Worm (Caenorhabditis elegans) whole organism, L4 larva: ENCODE measurements around the gene pms-2.

Experiments used
- F44E2.7 ChIP-seq: fragments of 200-800 bp; sonication (Bioruptor generic); IDR thresholded peaks from 2 replicates; pipeline ENCODE4 v2.1.2; 2022; ENCODE audit warnings: missing genetic modification characterization, missing compliant biosample characterization
- R02D3.7 ChIP-seq: fragments of 150-350 bp; sonication (generic microtip); optimal IDR thresholded peaks from 3 replicates; lab custom pipeline; 2014; ENCODE audit warnings: missing biosample characterization, missing genetic modification characterization
- T26A8.4 ChIP-seq: fragments of 200-800 bp; sonication (Bioruptor generic); IDR thresholded peaks from 2 replicates; pipeline ENCODE4 v1.3.6; 2022; ENCODE audit warnings: missing genetic modification characterization, missing compliant biosample characterization
- Y105C5A.15 ChIP-seq: fragments of 200-800 bp; sonication (Bioruptor generic); IDR thresholded peaks from 2 replicates; pipeline ENCODE4 v1.3.6; 2022; ENCODE audit warnings: missing genetic modification characterization, missing compliant biosample characterization
- ZK337.2 ChIP-seq: fragments of 200-800 bp; sonication (Bioruptor generic); IDR thresholded peaks from 2 replicates; pipeline ENCODE4 v1.3.6; 2022; ENCODE audit warnings: missing genetic modification reagents, missing genetic modification characterization, missing compliant biosample characterization
- aha-1 ChIP-seq: fragments of 150-350 bp; peaks from one replicate; lab custom pipeline; 2014; ENCODE audit warnings: missing biosample characterization, missing genetic modification characterization
- aly-2 ChIP-seq: sonication (generic microtip); optimal IDR thresholded peaks from 2 replicates; lab custom pipeline; 2018; ENCODE audit warnings: missing biosample characterization, missing genetic modification characterization
- ama-1 ChIP-seq: fragments of 150-350 bp; optimal IDR thresholded peaks from 2 replicates; lab custom pipeline; 2014; ENCODE audit warnings: inconsistent platforms, mixed read lengths
- attf-4 ChIP-seq: sonication (generic microtip); optimal IDR thresholded peaks from 3 replicates; lab custom pipeline; 2017; ENCODE audit warnings: missing biosample characterization, missing genetic modification characterization
- ceh-28 ChIP-seq: fragments of 150-350 bp; optimal IDR thresholded peaks from 2 replicates; lab custom pipeline; 2014; ENCODE audit warnings: missing biosample characterization, missing genetic modification reagents, missing genetic modification characterization
- daf-16 ChIP-seq, 3 experiments: sonication (generic microtip); optimal IDR thresholded peaks; 2 replicates each; lab custom pipeline; 2016 to 2017; ENCODE audit warnings: missing genetic modification characterization in 3 of 3, missing genetic modification reagents in 3 of 3, mild to moderate bottlenecking in 2 of 3, missing compliant biosample characterization in 2 of 3, missing biosample characterization in 1 of 3, moderate library complexity in 1 of 3
- dmd-6 ChIP-seq: fragments of 200-800 bp; sonication (Bioruptor generic); IDR thresholded peaks from 2 replicates; pipeline ENCODE4 v1.3.6; 2022; ENCODE audit warnings: missing genetic modification reagents, missing genetic modification characterization, missing compliant biosample characterization
- dmd-8 ChIP-seq: fragments of 200-800 bp; sonication (Bioruptor generic); IDR thresholded peaks from 2 replicates; pipeline ENCODE4 v1.3.6; 2022; ENCODE audit warnings: missing genetic modification characterization, missing compliant biosample characterization
- gei-8 ChIP-seq: fragments of 200-800 bp; sonication (Bioruptor generic); optimal IDR thresholded peaks from 2 replicates; lab custom pipeline; 2018; ENCODE audit warnings: mild to moderate bottlenecking, missing genetic modification characterization, missing compliant biosample characterization
- hlh-30 ChIP-seq: sonication (generic microtip); optimal IDR thresholded peaks from 2 replicates; lab custom pipeline; 2017; ENCODE audit warnings: antibody characterized with exemption, mild to moderate bottlenecking, missing genetic modification characterization, missing compliant biosample characterization; ENCODE audit not compliant: insufficient read depth
- jun-1 ChIP-seq: fragments of 150-350 bp; optimal IDR thresholded peaks from 2 replicates; lab custom pipeline; 2014; ENCODE audit warnings: missing biosample characterization, missing genetic modification reagents, missing genetic modification characterization
- lim-7 ChIP-seq: fragments of 200-800 bp; sonication (Bioruptor generic); IDR thresholded peaks from 2 replicates; pipeline ENCODE4 v1.3.6; 2022; ENCODE audit warnings: missing genetic modification characterization, missing compliant biosample characterization
- lin-13 ChIP-seq: fragments of 150-350 bp; optimal IDR thresholded peaks from 2 replicates; lab custom pipeline; 2014; ENCODE audit warnings: missing biosample characterization, missing genetic modification reagents, missing genetic modification characterization
- lir-3 ChIP-seq: sonication (generic microtip); optimal IDR thresholded peaks from 2 replicates; lab custom pipeline; 2016; ENCODE audit warnings: mild to moderate bottlenecking, missing genetic modification characterization, missing compliant biosample characterization
- lsy-2 ChIP-seq, 2 experiments: fragments of 150-350 bp in 1 of 2; sonication (generic microtip) in 1 of 2; optimal IDR thresholded peaks; 2 replicates each; lab custom pipeline; 2014 to 2017; ENCODE audit warnings: missing biosample characterization in 2 of 2, missing genetic modification characterization in 2 of 2
- madf-9 ChIP-seq: fragments of 200-800 bp; sonication (Bioruptor generic); conservative IDR thresholded peaks from 2 replicates; pipeline ENCODE4 v1.3.6; 2022; ENCODE audit warnings: missing genetic modification reagents, missing genetic modification characterization, missing compliant biosample characterization
- mep-1 ChIP-seq: fragments of 150-350 bp; sonication (generic microtip); optimal IDR thresholded peaks from 3 replicates; lab custom pipeline; 2014; ENCODE audit warnings: missing biosample characterization, missing genetic modification characterization
- mxl-2 ChIP-seq: fragments of 200-800 bp; sonication (Bioruptor generic); conservative IDR thresholded peaks from 2 replicates; pipeline ENCODE4 v1.3.6; 2022; ENCODE audit warnings: missing genetic modification reagents, missing genetic modification characterization, missing compliant biosample characterization
- nhr-25 ChIP-seq: sonication (generic microtip); optimal IDR thresholded peaks from 2 replicates; lab custom pipeline; 2017; ENCODE audit warnings: missing genetic modification characterization, mild to moderate bottlenecking, missing compliant biosample characterization, antibody characterized with exemption, moderate library complexity, borderline replicate concordance; ENCODE audit not compliant: insufficient read depth
- nhr-28 ChIP-seq: fragments of 150-350 bp; optimal IDR thresholded peaks from 2 replicates; lab custom pipeline; 2014; ENCODE audit warnings: missing biosample characterization, missing genetic modification characterization
- nhr-41 ChIP-seq: fragments of 200-800 bp; sonication (Bioruptor generic); IDR thresholded peaks from 2 replicates; pipeline ENCODE4 v1.3.6; 2022; ENCODE audit warnings: missing genetic modification reagents, missing genetic modification characterization, missing compliant biosample characterization
- nhr-42 ChIP-seq: fragments of 200-800 bp; sonication (Bioruptor generic); IDR thresholded peaks from 2 replicates; pipeline ENCODE4 v1.3.6; 2022; ENCODE audit warnings: missing genetic modification characterization, missing compliant biosample characterization
- nhr-48 ChIP-seq: sonication (generic microtip); optimal IDR thresholded peaks from 2 replicates; lab custom pipeline; 2016; ENCODE audit warnings: mild to moderate bottlenecking, missing genetic modification characterization, missing compliant biosample characterization
- nhr-77 ChIP-seq: fragments of 150-350 bp; optimal IDR thresholded peaks from 2 replicates; lab custom pipeline; 2014; ENCODE audit warnings: missing biosample characterization, missing genetic modification characterization
- pha-4 ChIP-seq, 2 experiments: fragments of 150-350 bp in 1 of 2; fragments of 200-800 bp in 1 of 2; sonication (Bioruptor generic) in 1 of 2; IDR thresholded peaks in 1 of 2; optimal IDR thresholded peaks in 1 of 2; 2 replicates each; pipeline versions ENCODE4 v1.3.6 to Lab custom; 2014 to 2022; ENCODE audit warnings: missing genetic modification characterization in 2 of 2, missing genetic modification reagents in 2 of 2, missing biosample characterization in 1 of 2, missing compliant biosample characterization in 1 of 2
- skn-1 ChIP-seq: fragments of 150-350 bp; optimal IDR thresholded peaks from 2 replicates; lab custom pipeline; 2014; ENCODE audit warnings: missing biosample characterization, missing genetic modification characterization
- snpc-4 ChIP-seq: fragments of 150-350 bp; optimal IDR thresholded peaks from 2 replicates; lab custom pipeline; 2014; ENCODE audit warnings: missing biosample characterization, missing genetic modification characterization
- spr-1 ChIP-seq: sonication (generic microtip); optimal IDR thresholded peaks from 2 replicates; lab custom pipeline; 2016; ENCODE audit warnings: mild to moderate bottlenecking, missing genetic modification characterization, missing compliant biosample characterization
- unc-130 ChIP-seq: sonication (generic microtip); optimal IDR thresholded peaks from 2 replicates; lab custom pipeline; 2016; ENCODE audit warnings: missing genetic modification reagents, missing genetic modification characterization, missing compliant biosample characterization
- unc-62 ChIP-seq, 3 experiments: fragments of 150-350 bp in 1 of 3; sonication (generic microtip); optimal IDR thresholded peaks in 2 of 3; peaks in 1 of 3; 1 replicate in 1 of 3; 2 replicates in 2 of 3; lab custom pipeline; 2014 to 2017; ENCODE audit warnings: missing biosample characterization in 3 of 3, missing genetic modification characterization in 3 of 3, missing genetic modification reagents in 3 of 3, missing genotype in 1 of 3
- ztf-7 ChIP-seq: fragments of 150-350 bp; optimal IDR thresholded peaks from 2 replicates; lab custom pipeline; 2014; ENCODE audit warnings: missing biosample characterization, missing genetic modification characterization

The pms-2 gene

DNA sequence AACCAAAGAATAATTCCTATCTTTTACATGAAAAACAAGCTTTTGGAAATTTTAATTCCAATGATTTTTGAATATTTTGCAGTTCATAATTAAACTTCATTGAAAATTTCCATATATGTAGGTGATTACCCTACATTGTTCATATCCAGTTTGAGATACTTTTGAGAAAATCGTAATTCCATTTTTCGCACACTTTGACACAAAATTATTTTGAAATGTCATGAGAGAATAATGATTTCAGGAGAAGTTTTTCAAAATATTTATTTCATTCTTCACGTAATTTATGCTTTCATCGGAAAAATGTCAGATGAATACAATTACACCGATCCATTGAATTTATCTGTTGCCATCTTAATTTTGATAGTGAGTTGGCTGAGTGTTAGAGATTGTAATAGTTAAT, 12.8 kb upstream of the pms-2 start, which contains the start of gene srx-88:
Gene srx-88, plus strand, starts transcription at position 301 of the 400 bp plus-strand sequence.
- TF ChIP-seq madf-9 (GFP tag; lab: Robert Waterston, UW) = no peak
- no peak for TF ChIP-seq nhr-42 (GFP tag; lab: Robert Waterston, UW)
- TF ChIP-seq snpc-4 (tag; lab: Kevin White, UChicago) = no peak
- no peak for TF ChIP-seq unc-62 (GFP tag; optimal IDR thresholded peaks at IDR 0.05 in 1 of 2; lab: Kevin White, UChicago)
- TF ChIP-seq unc-62 (tag; optimal IDR thresholded peaks at IDR 0.05; lab: Kevin White, UChicago) = no peak
- TF ChIP-seq Y105C5A.15 (GFP tag; lab: Robert Waterston, UW) = no peak
- TF ChIP-seq mep-1 (tag; lab: Kevin White, UChicago) = no peak
- TF ChIP-seq ztf-7 (tag; lab: Kevin White, UChicago) = no peak
- no peak for TF ChIP-seq R02D3.7 (tag; lab: Kevin White, UChicago)
- TF ChIP-seq dmd-8 (GFP tag; lab: Robert Waterston, UW) = no peak
- TF ChIP-seq ama-1 (lab: Kevin White, UChicago) = no peak
- no peak for TF ChIP-seq ZK337.2 (GFP tag; lab: Robert Waterston, UW)
- no peak for TF ChIP-seq jun-1 (tag; lab: Kevin White, UChicago)
- TF ChIP-seq aly-2 (tag; lab: Kevin White, UChicago) = no peak
- no peak for TF ChIP-seq nhr-25
- no peak for TF ChIP-seq aha-1 (tag; lab: Kevin White, UChicago)

DNA sequence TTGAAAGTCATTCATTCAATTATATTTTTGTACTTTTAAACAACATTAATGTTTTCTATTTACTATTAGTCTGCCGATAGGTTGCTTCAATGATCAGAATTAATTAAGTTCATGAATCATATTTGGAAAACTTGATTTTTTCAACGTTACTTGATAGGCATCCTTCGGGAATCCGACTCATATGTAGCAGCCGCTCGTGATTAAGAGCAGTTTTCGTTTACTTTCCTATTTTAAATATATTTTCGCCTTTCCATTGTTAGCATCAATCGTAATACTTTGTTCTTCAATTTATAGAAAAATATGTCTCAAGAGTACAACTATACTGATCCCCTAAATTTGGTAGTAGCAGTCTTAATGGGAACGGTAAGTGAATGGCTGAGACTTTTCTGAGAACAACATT, 10.4 kb upstream of the pms-2 start, which contains the start of gene srx-90:
Gene srx-90, plus strand, starts transcription at position 301 of the 400 bp plus-strand sequence.
- TF ChIP-seq gei-8 = no peak
- TF ChIP-seq nhr-77 = no peak
- TF ChIP-seq nhr-41 (GFP tag; lab: Robert Waterston, UW) = no peak
- TF ChIP-seq nhr-48 (tag; lab: Kevin White, UChicago) = no peak
- TF ChIP-seq spr-1 = no peak
- TF ChIP-seq ceh-28 = no peak
- no peak for TF ChIP-seq F44E2.7 (GFP tag; lab: Robert Waterston, UW)
- no peak for TF ChIP-seq pha-4 (GFP tag; IDR thresholded peaks at IDR 0.05; lab: Robert Waterston, UW)
- no peak for TF ChIP-seq pha-4 (tag; optimal IDR thresholded peaks at IDR 0.05; lab: Kevin White, UChicago)
- no peak for TF ChIP-seq ztf-7 (tag; lab: Kevin White, UChicago)
- TF ChIP-seq lir-3 (tag; lab: Kevin White, UChicago) = no peak
- no peak for TF ChIP-seq lim-7 (GFP tag; lab: Robert Waterston, UW)
- TF ChIP-seq lin-13 (GFP tag; lab: Kevin White, UChicago) = no peak
- no peak for TF ChIP-seq daf-16 (GFP tag; optimal IDR thresholded peaks at IDR 0.05; lab: Kevin White, UChicago)
- TF ChIP-seq daf-16 (tag; optimal IDR thresholded peaks at IDR 0.05; lab: Kevin White, UChicago) = no peak
- no peak for TF ChIP-seq skn-1
- TF ChIP-seq attf-4 = no peak
- no peak for TF ChIP-seq hlh-30 (tag; lab: Kevin White, UChicago)
- TF ChIP-seq nhr-42 (GFP tag; lab: Robert Waterston, UW) = no peak
- no peak for TF ChIP-seq unc-130 (GFP tag; lab: Kevin White, UChicago)
- TF ChIP-seq mxl-2 = no peak
- TF ChIP-seq T26A8.4 (GFP tag; lab: Robert Waterston, UW) = no peak

DNA sequence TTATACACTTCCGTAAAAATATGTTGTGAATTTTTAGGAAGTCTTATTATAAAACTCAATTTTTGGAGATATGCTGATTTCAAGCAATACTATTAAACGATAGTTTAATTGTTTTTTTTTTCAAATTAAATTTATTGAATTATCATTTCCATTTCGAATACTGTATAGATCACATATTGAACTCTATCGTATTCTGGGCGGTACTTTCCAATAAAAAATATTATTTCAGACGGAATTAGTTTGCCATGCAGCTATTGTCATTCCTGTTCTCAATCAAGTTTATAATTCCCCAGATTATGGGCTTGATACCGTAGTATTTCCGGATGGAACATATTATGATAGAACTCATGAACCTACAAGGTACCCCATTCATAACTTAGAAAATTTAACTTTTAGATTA, 4.2 kb upstream of the pms-2 start:
- TF ChIP-seq jun-1 (tag; lab: Kevin White, UChicago) = no peak
- no peak for TF ChIP-seq daf-16 (GFP tag; optimal IDR thresholded peaks at IDR 0.05; lab: Kevin White, UChicago)
- TF ChIP-seq daf-16 (tag; optimal IDR thresholded peaks at IDR 0.05; lab: Kevin White, UChicago) = peak; percentile 52
- peak; percentile 39 for TF ChIP-seq nhr-28 (tag; lab: Kevin White, UChicago)
- peak in 1 of 2 experiments; percentile 72 for TF ChIP-seq lsy-2 (tag; optimal IDR thresholded peaks at IDR 0.05; lab: Kevin White, UChicago)
- no peak for TF ChIP-seq nhr-77
- no peak for TF ChIP-seq dmd-8 (GFP tag; lab: Robert Waterston, UW)
- TF ChIP-seq dmd-6 (GFP tag; lab: Robert Waterston, UW) = peak; percentile 57
